Worm (Caenorhabditis elegans): Measurements from ENCODE around the gene D1022.9.
A peak's percentile ranks its signal among the peaks of the same experiment; 100 is the strongest.

Gene D1022.9

DNA sequence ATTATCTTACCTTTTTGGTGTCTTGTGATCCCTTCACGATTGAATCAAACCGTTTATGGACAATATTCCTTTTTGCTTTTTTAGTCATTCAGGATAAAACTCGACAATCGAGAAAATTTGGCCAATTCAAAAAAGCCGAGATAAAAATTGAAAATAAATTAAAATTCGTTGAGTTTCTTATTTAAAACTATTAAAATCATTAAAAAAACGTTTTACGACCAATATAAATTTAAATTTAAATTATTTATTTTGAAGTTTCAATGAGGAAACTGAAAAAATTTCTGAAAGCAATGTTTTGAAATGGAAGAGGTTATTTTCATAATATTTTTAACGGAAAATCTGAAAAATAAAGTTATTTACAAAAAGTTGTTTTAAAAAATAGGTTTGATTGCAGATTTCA, 33.8 kb upstream of the D1022.9 start, which contains the start of gene ZK1290.15:
Gene ZK1290.15 (plus strand): TSS at position 301 of the 400 bp plus-strand sequence.
- no peak for TF ChIP-seq unc-62 (GFP tag; optimal IDR thresholded peaks at IDR 0.05)

DNA sequence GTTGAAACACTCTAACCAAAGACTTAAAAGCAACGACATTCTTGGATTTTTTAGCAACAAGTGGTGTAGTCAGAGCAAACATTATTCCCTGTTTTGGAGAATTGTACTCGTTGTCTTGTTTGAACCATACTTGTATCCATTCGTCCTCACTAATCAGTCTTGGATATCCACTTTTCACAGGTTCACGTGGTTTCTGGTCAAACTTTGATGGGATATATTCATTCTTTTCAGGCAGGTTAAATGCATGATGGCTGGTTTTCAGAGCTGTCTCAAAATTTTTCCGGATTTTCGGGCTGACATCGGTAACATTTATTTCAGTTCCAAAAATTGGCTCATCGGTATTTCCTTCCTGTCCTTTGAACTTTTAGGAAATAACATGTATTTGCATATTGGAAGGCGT, 31.9 kb upstream of the D1022.9 start:
- no peak for TF ChIP-seq C34B4.2 (tag; optimal IDR thresholded peaks at IDR 0.05)
- no peak for TF ChIP-seq ces-1 (GFP tag; optimal IDR thresholded peaks at IDR 0.05)
- no peak for TF ChIP-seq efl-1 (optimal IDR thresholded peaks at IDR 0.05)
- TF ChIP-seq efl-1 (GFP tag; optimal IDR thresholded peaks at IDR 0.05 in 1 of 2), result peak in 1 of 2 experiments; percentile 62

- TF ChIP-seq fkh-8 (tag; optimal IDR thresholded peaks at IDR 0.05) (no peak), tbx-2 (tag; optimal IDR thresholded peaks at IDR 0.05) (no peak), aly-2 (tag; optimal IDR thresholded peaks at IDR 0.05) (no peak), irx-1 (tag; optimal IDR thresholded peaks at IDR 0.05) (no peak), tlp-1 (tag; optimal IDR thresholded peaks at IDR 0.05) (no peak), lir-3 (tag; optimal IDR thresholded peaks at IDR 0.05; ENCODE audit: poor library complexity) (no peak), nhr-90 (tag; optimal IDR thresholded peaks at IDR 0.05; ENCODE audit: poor library complexity) (no peak), blmp-1 (tag; optimal IDR thresholded peaks at IDR 0.05) (no peak), nhr-11 (tag; optimal IDR thresholded peaks at IDR 0.05) (no peak), lin-35 (GFP tag; optimal IDR thresholded peaks at IDR 0.05) (no peak), nhr-20 (tag; optimal IDR thresholded peaks at IDR 0.05) (no peak), nhr-84 (tag; optimal IDR thresholded peaks at IDR 0.05) (no peak), fkh-4 (tag; optimal IDR thresholded peaks at IDR 0.05; ENCODE audit: borderline replicate concordance) (no peak)
These were observed 29.7 kb upstream of the D1022.9 start, which contains the start of gene glb-9 for ce11 chrII:7519221-7519620. Gene glb-9, minus strand, starts transcription at chrII:7519321.

ce11 chrII:7505005-7505404, 15.5 kb upstream of the D1022.9 start, which contains the start of gene C28F5.1:
Gene C28F5.1, plus strand, starts transcription at chrII:7505305.
- TF ChIP-seq unc-30 (tag; optimal IDR thresholded peaks at IDR 0.05) (no peak), ceh-8 (GFP tag; optimal IDR thresholded peaks at IDR 0.05) (no peak), alr-1 (tag; optimal IDR thresholded peaks at IDR 0.05; ENCODE audit: borderline replicate concordance) (no peak), tlp-1 (tag; optimal IDR thresholded peaks at IDR 0.05) (no peak), grh-1 (GFP tag; IDR thresholded peaks at IDR 0.05) (no peak), unc-86 (tag; optimal IDR thresholded peaks at IDR 0.05) (no peak), sup-37 (GFP tag; optimal IDR thresholded peaks at IDR 0.05) (no peak), sptf-1 (tag; optimal IDR thresholded peaks at IDR 0.05) (no peak), lin-15B (tag; optimal IDR thresholded peaks at IDR 0.05) (no peak), nhr-77 (tag; optimal IDR thresholded peaks at IDR 0.05) (no peak), fkh-10 (GFP tag; optimal IDR thresholded peaks at IDR 0.05) (no peak), pqm-1 (tag; optimal IDR thresholded peaks at IDR 0.05) (no peak), C04F5.9 (tag; optimal IDR thresholded peaks at IDR 0.05) (no peak), aly-2 (tag; optimal IDR thresholded peaks at IDR 0.05) (no peak), efl-1 (optimal IDR thresholded peaks at IDR 0.05) (no peak), efl-1 (GFP tag; optimal IDR thresholded peaks at IDR 0.05 in 1 of 2) (no peak)

DNA sequence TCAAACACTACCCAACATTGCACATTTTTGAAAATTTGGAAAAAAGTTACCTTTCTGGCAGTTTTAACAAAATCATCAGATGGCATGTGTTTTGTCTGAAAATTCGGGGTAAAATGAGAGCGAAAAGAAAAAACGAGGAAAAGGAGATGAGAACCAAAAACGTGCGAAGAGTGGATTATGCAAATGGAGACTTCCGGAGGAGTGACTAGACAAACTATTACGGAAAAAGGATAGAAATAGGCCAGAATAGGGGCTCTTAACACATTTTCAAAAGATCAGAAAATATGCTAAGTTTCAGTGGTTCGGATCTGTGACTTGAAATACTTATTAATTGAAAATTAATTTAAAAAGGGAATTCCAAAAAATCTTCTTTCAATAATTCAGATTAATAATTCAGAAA, 9.9 kb upstream of the D1022.9 start, which contains the start of gene srab-14:
Gene srab-14 (minus strand): TSS at position 101 of the 400 bp plus-strand sequence.
- TF ChIP-seq skn-1 (tag; optimal IDR thresholded peaks at IDR 0.05) (no peak), sptf-1 (tag; optimal IDR thresholded peaks at IDR 0.05) (no peak), snu-23 (GFP tag; optimal IDR thresholded peaks at IDR 0.05) (no peak)

DNA sequence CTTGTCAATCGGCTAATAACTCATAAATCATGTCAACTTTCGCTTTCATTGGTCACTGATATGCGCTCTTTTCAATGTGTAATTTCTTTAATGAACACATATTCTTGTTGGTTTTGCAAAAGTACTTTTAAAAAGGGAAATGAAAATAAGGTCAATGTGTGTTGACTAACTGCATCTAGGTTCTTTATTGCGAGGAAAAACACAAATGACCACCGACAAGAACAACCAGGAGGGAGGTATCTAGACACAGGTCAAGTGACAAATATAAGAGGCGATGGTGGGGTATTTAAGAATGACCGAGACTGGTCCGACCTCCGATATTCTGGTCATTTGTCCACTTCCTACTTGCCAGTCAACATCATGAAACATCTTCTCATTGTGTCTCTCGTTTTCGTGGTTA, 6.6 kb upstream of the D1022.9 start, which contains the start of gene spi-1:
Gene spi-1 (plus strand): TSS at position 178 of the 400 bp plus-strand sequence.
- no peak for TF ChIP-seq fos-1 (tag; optimal IDR thresholded peaks at IDR 0.05)
- no peak for TF ChIP-seq skn-1 (tag; optimal IDR thresholded peaks at IDR 0.05)
- peak; percentile 63 for TF ChIP-seq blmp-1 (tag; optimal IDR thresholded peaks at IDR 0.05)

Measured in whole organism, L1 larva.